Fruit fly (Drosophila melanogaster) whole organism, embryonic: Measurements from ENCODE around the gene Col4a1.

Source experiments
- Adf1 ChIP-seq: fragments of 200-800 bp; sonication (Bioruptor generic); IDR thresholded peaks from 2 replicates; pipeline ENCODE4 v1.3.6; 2022; ENCODE audit warnings: missing biosample characterization, missing genetic modification characterization
- Bteb2 ChIP-seq: fragments of 200-800 bp; sonication (Bioruptor generic); optimal IDR thresholded peaks from 2 replicates; lab custom pipeline; 2016; ENCODE audit warnings: missing biosample characterization, missing genetic modification characterization
- CG10209 ChIP-seq: fragments of 200-800 bp; sonication (Bioruptor generic); optimal IDR thresholded peaks from 3 replicates; lab custom pipeline; 2017; ENCODE audit warnings: missing biosample characterization, mild to moderate bottlenecking, missing genetic modification characterization, missing genetic modification reagents
- CG10321 ChIP-seq: fragments of 200-800 bp; sonication (Bioruptor generic); IDR thresholded peaks from 2 replicates; pipeline ENCODE4 v1.3.6; 2022; ENCODE audit warnings: missing biosample characterization, missing genetic modification characterization
- CG10366 ChIP-seq: fragments of 200-800 bp; sonication (Bioruptor generic); IDR thresholded peaks from 2 replicates; pipeline ENCODE4 v1.3.6; 2022; ENCODE audit warnings: missing biosample characterization, missing genetic modification characterization
- CG10462 ChIP-seq: fragments of 200-800 bp; sonication (Bioruptor generic); optimal IDR thresholded peaks from 2 replicates; lab custom pipeline; 2016; ENCODE audit warnings: missing biosample characterization, missing genetic modification characterization
- CG11247 ChIP-seq: fragments of 200-800 bp; sonication (Bioruptor generic); IDR thresholded peaks from 2 replicates; pipeline ENCODE4 v1.3.6; 2022; ENCODE audit warnings: missing biosample characterization, missing genetic modification characterization
- CG14965 ChIP-seq: fragments of 200-800 bp; sonication (Bioruptor generic); optimal IDR thresholded peaks from 2 replicates; lab custom pipeline; 2016; ENCODE audit warnings: missing biosample characterization, missing genetic modification characterization, borderline replicate concordance
- CG17328 ChIP-seq: fragments of 200-800 bp; sonication (Bioruptor generic); IDR thresholded peaks from 2 replicates; pipeline ENCODE4 v1.3.6; 2022; ENCODE audit warnings: missing biosample characterization, missing genetic modification characterization
- CG2120 ChIP-seq: fragments of 200-800 bp; sonication (Bioruptor generic); optimal IDR thresholded peaks from 3 replicates; lab custom pipeline; 2016; ENCODE audit warnings: missing biosample characterization, missing genetic modification characterization
- CG32772 ChIP-seq: fragments of 200-800 bp; sonication (Bioruptor generic); IDR thresholded peaks from 2 replicates; pipeline ENCODE4 v1.3.6; 2022; ENCODE audit warnings: missing biosample characterization, missing genetic modification characterization
- CG3407 ChIP-seq: fragments of 200-800 bp; sonication (Bioruptor generic); optimal IDR thresholded peaks from 2 replicates; lab custom pipeline; 2018; ENCODE audit warnings: missing biosample characterization, mild to moderate bottlenecking, missing genetic modification characterization
- CG3838 ChIP-seq: fragments of 200-800 bp; sonication (Bioruptor generic); optimal IDR thresholded peaks from 3 replicates; lab custom pipeline; 2016; ENCODE audit warnings: missing biosample characterization, missing genetic modification characterization
- CG4854 ChIP-seq: fragments of 200-800 bp; sonication (Bioruptor generic); optimal IDR thresholded peaks from 2 replicates; lab custom pipeline; 2016; ENCODE audit warnings: missing biosample characterization, missing genetic modification characterization, inconsistent platforms
- CG5245 ChIP-seq: fragments of 200-800 bp; sonication (Bioruptor generic); optimal IDR thresholded peaks from 3 replicates; lab custom pipeline; 2016; ENCODE audit warnings: missing biosample characterization, missing genetic modification characterization
- CG6689 ChIP-seq: fragments of 200-800 bp; sonication (Bioruptor generic); IDR thresholded peaks from 2 replicates; pipeline ENCODE4 v1.3.6; 2022; ENCODE audit warnings: missing biosample characterization, missing genetic modification characterization
- CG7839 ChIP-seq: fragments of 200-800 bp; sonication (Bioruptor generic); optimal IDR thresholded peaks from 3 replicates; lab custom pipeline; 2018; ENCODE audit warnings: missing biosample characterization, mild to moderate bottlenecking, missing genetic modification characterization, moderate library complexity
- CG7963 ChIP-seq: fragments of 200-800 bp; sonication (Bioruptor generic); IDR thresholded peaks from 3 replicates; pipeline ENCODE4 v1.3.6; 2022; ENCODE audit warnings: missing biosample characterization, missing genetic modification characterization; ENCODE audit not compliant: partially characterized antibody
- CG8765 ChIP-seq: fragments of 200-800 bp; sonication (Bioruptor generic); IDR thresholded peaks from 2 replicates; pipeline ENCODE4 v1.3.6; 2022; ENCODE audit warnings: missing biosample characterization, missing genetic modification characterization
- CG9817 ChIP-seq: fragments of 200-800 bp; sonication (Bioruptor generic); optimal IDR thresholded peaks from 2 replicates; lab custom pipeline; 2018; ENCODE audit warnings: missing biosample characterization, mild to moderate bottlenecking, missing genetic modification characterization, moderate library complexity
- CG9876 ChIP-seq: fragments of 200-800 bp; sonication (Bioruptor generic); optimal IDR thresholded peaks from 2 replicates; lab custom pipeline; 2016; ENCODE audit warnings: missing biosample characterization, missing genetic modification characterization
- Camta ChIP-seq: fragments of 200-800 bp; sonication (Bioruptor generic); optimal IDR thresholded peaks from 2 replicates; lab custom pipeline; 2016; ENCODE audit warnings: missing biosample characterization, missing genetic modification characterization
- Doc3 ChIP-seq: fragments of 200-800 bp; sonication (Bioruptor generic); IDR thresholded peaks from 3 replicates; pipeline ENCODE4 v1.3.6; 2022; ENCODE audit warnings: missing biosample characterization, missing genetic modification characterization; ENCODE audit not compliant: partially characterized antibody
- Drgx ChIP-seq: fragments of 200-800 bp; sonication (Bioruptor generic); IDR thresholded peaks from 2 replicates; pipeline ENCODE4 v1.3.6; 2022; ENCODE audit warnings: missing biosample characterization, missing genetic modification characterization
- Fer2 ChIP-seq: fragments of 200-800 bp; sonication (Bioruptor generic); optimal IDR thresholded peaks from 2 replicates; lab custom pipeline; 2018; ENCODE audit warnings: missing biosample characterization, mild to moderate bottlenecking, missing genetic modification characterization, moderate library complexity
- HHEX ChIP-seq: fragments of 200-800 bp; sonication (Bioruptor generic); optimal IDR thresholded peaks from 3 replicates; lab custom pipeline; 2017; ENCODE audit warnings: missing biosample characterization, mild to moderate bottlenecking, missing genetic modification characterization, missing genetic modification reagents
- MBD-R2 ChIP-seq: fragments of 200-800 bp; sonication (Bioruptor generic); IDR thresholded peaks from 2 replicates; pipeline ENCODE4 v1.3.6; 2022; ENCODE audit warnings: missing biosample characterization, missing genetic modification characterization
- Meics ChIP-seq: fragments of 200-800 bp; sonication (Bioruptor generic); optimal IDR thresholded peaks from 2 replicates; lab custom pipeline; 2017; ENCODE audit warnings: missing biosample characterization, mild to moderate bottlenecking, missing genetic modification characterization
- Nf-YB ChIP-seq: fragments of 200-800 bp; sonication (Bioruptor generic); optimal IDR thresholded peaks from 3 replicates; lab custom pipeline; 2019; ENCODE audit warnings: missing biosample characterization, mild to moderate bottlenecking, missing genetic modification characterization, moderate library complexity
- Ptx1 ChIP-seq: fragments of 200-800 bp; sonication (Bioruptor generic); IDR thresholded peaks from 2 replicates; pipeline ENCODE4 v1.3.6; 2022; ENCODE audit warnings: missing biosample characterization, missing genetic modification characterization
- ab ChIP-seq: fragments of 200-800 bp; sonication (Bioruptor generic); optimal IDR thresholded peaks from 2 replicates; lab custom pipeline; 2016; ENCODE audit warnings: missing biosample characterization, missing genetic modification characterization
- abd-A ChIP-seq: fragments of 200-800 bp; sonication (Bioruptor generic); optimal IDR thresholded peaks from 3 replicates; lab custom pipeline; 2019; ENCODE audit warnings: missing biosample characterization, mild to moderate bottlenecking, missing genetic modification characterization, moderate library complexity
- disco-r ChIP-seq: fragments of 200-800 bp; sonication (Bioruptor generic); optimal IDR thresholded peaks from 2 replicates; lab custom pipeline; 2016; ENCODE audit warnings: missing biosample characterization, missing genetic modification characterization
- eyg ChIP-seq: fragments of 200-800 bp; sonication (Bioruptor generic); optimal IDR thresholded peaks from 3 replicates; lab custom pipeline; 2016; ENCODE audit warnings: missing biosample characterization, missing genetic modification characterization
- fd64A ChIP-seq: fragments of 200-800 bp; sonication (Bioruptor generic); optimal IDR thresholded peaks from 3 replicates; lab custom pipeline; 2018; ENCODE audit warnings: missing biosample characterization, mild to moderate bottlenecking, missing genetic modification characterization
- hkb ChIP-seq, 2 experiments: fragments of 200-800 bp in 1 of 2; fragments of >200 bp in 1 of 2; sonication (Bioruptor generic) in 1 of 2; IDR thresholded peaks in 1 of 2; optimal IDR thresholded peaks in 1 of 2; 2 replicates each; pipeline versions ENCODE4 v1.3.6 to Lab custom; 2017 to 2022; ENCODE audit warnings: missing biosample characterization in 1 of 2, missing genetic modification characterization in 1 of 2
- hth ChIP-seq: fragments of >200 bp; optimal IDR thresholded peaks from 2 replicates; lab custom pipeline; 2017; ENCODE audit warnings: inconsistent platforms
- insv ChIP-seq, 2 experiments: fragments of 200-800 bp; sonication (Bioruptor generic); optimal IDR thresholded peaks; 3 replicates each; lab custom pipeline; 2016 to 2018; ENCODE audit warnings: missing biosample characterization in 2 of 2, missing genetic modification characterization in 2 of 2
- jigr1 ChIP-seq: fragments of 200-800 bp; sonication (Bioruptor generic); IDR thresholded peaks from 3 replicates; pipeline ENCODE4 v1.3.6; 2022; ENCODE audit warnings: missing biosample characterization, missing genetic modification characterization
- lab ChIP-seq: fragments of 200-800 bp; sonication (Bioruptor generic); optimal IDR thresholded peaks from 3 replicates; lab custom pipeline; 2017; ENCODE audit warnings: missing biosample characterization, missing genetic modification characterization, mild to moderate bottlenecking, moderate library complexity, missing genetic modification reagents
- lola ChIP-seq, 3 experiments: fragments of >200 bp in 2 of 3; fragments of 200-800 bp in 1 of 3; sonication (Bioruptor generic) in 1 of 3; optimal IDR thresholded peaks; 2 replicates each; lab custom pipeline; 2017 to 2019; ENCODE audit warnings: missing biosample characterization in 3 of 3, missing genetic modification characterization in 3 of 3, mild to moderate bottlenecking in 1 of 3, moderate library complexity in 1 of 3
- lov ChIP-seq, 2 experiments: fragments of 200-800 bp in 1 of 2; fragments of >200 bp in 1 of 2; sonication (Bioruptor generic) in 1 of 2; IDR thresholded peaks in 1 of 2; optimal IDR thresholded peaks in 1 of 2; 2 replicates in 1 of 2; 3 replicates in 1 of 2; pipeline versions ENCODE4 v1.3.6 to Lab custom; 2017 to 2022; ENCODE audit warnings: missing biosample characterization in 1 of 2, missing genetic modification characterization in 1 of 2
- nerfin-1 ChIP-seq: fragments of 200-800 bp; sonication (Bioruptor generic); optimal IDR thresholded peaks from 3 replicates; lab custom pipeline; 2019; ENCODE audit warnings: missing biosample characterization, mild to moderate bottlenecking, missing genetic modification characterization, moderate library complexity
- seq ChIP-seq: fragments of 200-800 bp; sonication (Bioruptor generic); IDR thresholded peaks from 2 replicates; pipeline ENCODE4 v1.3.6; 2022; ENCODE audit warnings: missing biosample characterization, missing genetic modification characterization
- tap ChIP-seq: fragments of 200-800 bp; optimal IDR thresholded peaks from 3 replicates; lab custom pipeline; 2019; ENCODE audit warnings: missing biosample characterization, mild to moderate bottlenecking, missing genetic modification characterization, moderate library complexity
- twi ChIP-seq: fragments of 200-800 bp; optimal IDR thresholded peaks from 2 replicates; lab custom pipeline; 2019; ENCODE audit warnings: missing biosample characterization, mild to moderate bottlenecking, missing genetic modification characterization, moderate library complexity
- zfh2 ChIP-seq: fragments of 200-800 bp; sonication (Bioruptor generic); optimal IDR thresholded peaks from 2 replicates; lab custom pipeline; 2016; ENCODE audit warnings: missing biosample characterization, missing genetic modification characterization

Gene Col4a1

DNA sequence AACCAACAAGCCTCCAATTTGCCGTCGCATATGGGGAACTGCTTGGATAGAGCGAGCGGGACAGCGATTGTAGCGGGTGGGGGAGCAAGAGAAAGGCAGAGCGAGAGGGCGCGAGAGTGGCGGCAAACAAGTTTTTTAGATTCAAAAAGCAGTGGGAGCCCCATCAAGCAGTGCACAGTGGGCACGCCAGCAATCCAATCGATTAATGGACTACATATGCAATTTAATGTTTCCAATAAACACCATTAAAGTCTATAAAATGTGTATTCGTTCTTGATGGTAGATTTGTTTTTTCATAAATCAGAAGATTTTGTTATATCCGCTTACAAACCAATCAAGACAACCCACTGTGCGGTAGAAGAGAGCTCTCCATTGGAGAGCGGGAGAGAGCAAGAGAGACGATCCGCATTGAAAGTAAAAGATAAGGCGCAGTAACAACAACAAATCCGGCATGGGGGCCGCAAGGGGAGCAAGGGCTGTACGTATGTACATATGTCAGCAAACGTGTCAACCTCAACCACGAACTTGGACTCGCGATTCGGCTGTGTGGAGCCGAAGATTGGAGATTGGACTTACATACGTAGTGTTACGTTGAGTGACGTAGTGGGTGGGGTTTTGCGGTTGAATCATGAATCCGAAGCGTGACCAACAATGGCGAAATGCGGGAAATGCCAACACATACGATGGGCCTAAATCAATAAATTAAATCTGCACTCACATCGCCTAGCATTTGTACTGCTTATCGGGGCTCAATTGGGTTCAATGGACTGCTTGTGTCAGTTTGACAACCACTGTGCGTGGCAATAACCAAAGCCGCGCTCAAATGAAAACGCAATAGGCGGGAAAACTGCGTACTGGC, 31.8 kb upstream of the Col4a1 start (continued):
- peak; percentile 98 for TF ChIP-seq CG3407 (GFP tag; lab: Kevin White, UChicago)
- peak; percentile 92 for TF ChIP-seq CG14965 (GFP tag; lab: Kevin White, UChicago)
- TF ChIP-seq CG9817 = peak; percentile 98
- TF ChIP-seq fd64A = peak; percentile 98
- TF ChIP-seq abd-A (tag; lab: Kevin White, UChicago) = peak; percentile 96
- peak; percentile 99 for TF ChIP-seq Drgx
- TF ChIP-seq lab (GFP tag; lab: Kevin White, UChicago) = peak; percentile 99
- peak; percentile 99 for TF ChIP-seq disco-r
- TF ChIP-seq CG4854 (GFP tag; lab: Kevin White, UChicago) = peak; percentile 98
- TF ChIP-seq CG9876 (GFP tag; lab: Kevin White, UChicago) = peak; percentile 99
- no peak for TF ChIP-seq lov (optimal IDR thresholded peaks at IDR 0.05; lab: Kevin White, UChicago)
- peak; percentile 98 for TF ChIP-seq lov (GFP tag; IDR thresholded peaks at IDR 0.05; lab: Robert Waterston, UW)
- TF ChIP-seq jigr1 (GFP tag; lab: Robert Waterston, UW) = peak; percentile 99
- TF ChIP-seq Camta = peak; percentile 99
- TF ChIP-seq CG2120 (GFP tag; lab: Kevin White, UChicago) = peak; percentile 99
- peak; percentile 99 for TF ChIP-seq Ptx1
- TF ChIP-seq CG5245 (GFP tag; lab: Kevin White, UChicago) = peak; percentile 99
- peak; percentile 99 for TF ChIP-seq zfh2
- TF ChIP-seq CG32772 = peak; percentile 99
- no peak for TF ChIP-seq hth (lab: Kevin White, UChicago)
- TF ChIP-seq MBD-R2 = peak; percentile 99
- TF ChIP-seq lola (GFP tag; optimal IDR thresholded peaks at IDR 0.05; lab: Kevin White, UChicago) = peak in 1 of 3 experiments; percentile 98
- TF ChIP-seq twi = peak; percentile 96
- TF ChIP-seq Meics (GFP tag; lab: Kevin White, UChicago) = peak; percentile 99
- TF ChIP-seq insv (GFP tag; optimal IDR thresholded peaks at IDR 0.05; lab: Kevin White, UChicago) = peak; percentile 9 to 70
- TF ChIP-seq CG17328 (GFP tag; lab: Robert Waterston, UW) = peak; percentile 99
- peak; percentile 99 for TF ChIP-seq seq
- TF ChIP-seq tap (tag; lab: Kevin White, UChicago) = peak; percentile 98
- peak; percentile 99 for TF ChIP-seq CG10366 (GFP tag; lab: Robert Waterston, UW)
- peak; percentile 90 for TF ChIP-seq Nf-YB
- TF ChIP-seq Doc3 (GFP tag; lab: Robert Waterston, UW) = no peak; the same call in 2 of the 3 replicates
- peak; percentile 98 for TF ChIP-seq Bteb2
- TF ChIP-seq CG3838 (GFP tag; lab: Kevin White, UChicago) = peak; percentile 96
- peak; percentile 95 for TF ChIP-seq hkb (optimal IDR thresholded peaks at IDR 0.05; lab: Kevin White, UChicago)
- peak; percentile 99 for TF ChIP-seq hkb (GFP tag; IDR thresholded peaks at IDR 0.05; lab: Robert Waterston, UW)
- TF ChIP-seq CG6689 (GFP tag; lab: Robert Waterston, UW) = peak; percentile 99
- TF ChIP-seq CG10209 (GFP tag; lab: Kevin White, UChicago) = peak; percentile 99
- TF ChIP-seq CG7839 = peak; percentile 99
- TF ChIP-seq CG8765 (GFP tag; lab: Robert Waterston, UW) = peak; percentile 99
- peak; percentile 96 for TF ChIP-seq Fer2 (tag; lab: Kevin White, UChicago)
- peak; percentile 98 for TF ChIP-seq eyg (GFP tag; lab: Kevin White, UChicago)
- TF ChIP-seq CG7963 (GFP tag; lab: Robert Waterston, UW) = peak; percentile 70
- peak; percentile 87 for TF ChIP-seq Adf1 (GFP tag; lab: Robert Waterston, UW)
- TF ChIP-seq CG11247 = peak; percentile 99
- TF ChIP-seq ab (GFP tag; lab: Kevin White, UChicago) = peak; percentile 97
- TF ChIP-seq CG10321 = peak; percentile 92
- peak; percentile 99 for TF ChIP-seq HHEX (GFP tag; lab: Kevin White, UChicago)
- TF ChIP-seq nerfin-1 (tag; lab: Kevin White, UChicago) = peak; percentile 97
- TF ChIP-seq CG10462 (GFP tag; lab: Kevin White, UChicago) = peak; percentile 98
